Worm (Caenorhabditis elegans): ENCODE results near the gene clec-169.

The clec-169 gene

DNA sequence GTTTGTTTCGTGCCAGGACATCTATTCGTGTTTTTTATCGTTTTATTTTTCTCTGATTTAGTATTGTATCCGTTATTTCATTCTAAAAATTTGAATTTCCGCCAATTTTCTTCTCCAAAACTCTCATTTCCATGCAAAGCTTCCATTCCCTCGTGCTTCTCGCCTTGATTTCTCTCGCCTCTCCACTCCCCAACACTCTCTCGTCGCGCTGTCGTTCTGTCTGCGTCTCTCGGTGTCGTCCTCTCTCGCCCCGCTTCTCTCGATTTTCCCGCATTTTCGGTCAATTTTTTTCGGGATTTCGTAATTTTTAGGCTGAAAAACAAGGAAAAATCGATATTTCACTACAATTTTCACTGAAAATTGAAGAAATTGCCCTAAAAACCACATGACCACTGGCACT lies 13.5 kb downstream of the clec-169 start, which contains the start of gene C09E9.1 (continued):
- TF ChIP-seq fos-1 (tag; optimal IDR thresholded peaks at IDR 0.05): peak; percentile 33

DNA sequence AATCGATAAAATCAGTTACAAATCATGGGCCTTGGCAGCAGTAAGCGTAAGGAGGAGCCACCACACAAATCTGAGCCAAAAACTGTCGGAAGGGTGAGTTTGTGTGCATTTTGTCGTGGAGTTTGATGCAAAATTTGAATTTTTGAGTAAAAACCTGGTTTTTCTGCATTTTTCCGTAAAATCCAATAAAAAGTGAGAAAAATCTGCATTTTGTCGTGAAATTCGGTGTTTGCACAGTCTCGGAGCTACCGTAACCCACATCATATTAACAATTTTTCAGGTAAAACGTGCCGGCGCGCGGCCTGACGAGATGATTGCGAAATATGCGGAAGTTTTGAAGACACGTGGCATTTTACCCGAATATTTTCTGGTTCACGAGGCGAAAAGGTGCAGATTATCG lies 14.8 kb downstream of the clec-169 start:
- no peak for TF ChIP-seq ztf-1 (GFP tag; conservative IDR thresholded peaks at IDR 0.05)
- no peak for TF ChIP-seq ceh-82 (tag; optimal IDR thresholded peaks at IDR 0.05)
- no peak for TF ChIP-seq mab-5 (tag; optimal IDR thresholded peaks at IDR 0.05)
- no peak for TF ChIP-seq Y55F3AM.14 (GFP tag; optimal IDR thresholded peaks at IDR 0.05)
- TF ChIP-seq ztf-4 (tag; optimal IDR thresholded peaks at IDR 0.05): no peak
- TF ChIP-seq zag-1 (tag; optimal IDR thresholded peaks at IDR 0.05): no peak
- TF ChIP-seq ztf-11 (tag; optimal IDR thresholded peaks at IDR 0.05): no peak
- TF ChIP-seq mbf-1 (tag; optimal IDR thresholded peaks at IDR 0.05): no peak
- no peak for TF ChIP-seq R02D3.7 (tag; optimal IDR thresholded peaks at IDR 0.05)
- no peak for TF ChIP-seq sem-4 (tag; optimal IDR thresholded peaks at IDR 0.05)
- TF ChIP-seq nhr-129 (tag; optimal IDR thresholded peaks at IDR 0.05): no peak
- TF ChIP-seq gmeb-1 (tag; optimal IDR thresholded peaks at IDR 0.05): no peak
- TF ChIP-seq egl-27 (tag; optimal IDR thresholded peaks at IDR 0.05): no peak
- TF ChIP-seq snpc-4 (tag; optimal IDR thresholded peaks at IDR 0.05): no peak
- TF ChIP-seq F13H6.1 (tag; optimal IDR thresholded peaks at IDR 0.05): no peak
- no peak for TF ChIP-seq elt-1 (tag; optimal IDR thresholded peaks at IDR 0.05)
- no peak for TF ChIP-seq nhr-6 (tag; optimal IDR thresholded peaks at IDR 0.05)

DNA sequence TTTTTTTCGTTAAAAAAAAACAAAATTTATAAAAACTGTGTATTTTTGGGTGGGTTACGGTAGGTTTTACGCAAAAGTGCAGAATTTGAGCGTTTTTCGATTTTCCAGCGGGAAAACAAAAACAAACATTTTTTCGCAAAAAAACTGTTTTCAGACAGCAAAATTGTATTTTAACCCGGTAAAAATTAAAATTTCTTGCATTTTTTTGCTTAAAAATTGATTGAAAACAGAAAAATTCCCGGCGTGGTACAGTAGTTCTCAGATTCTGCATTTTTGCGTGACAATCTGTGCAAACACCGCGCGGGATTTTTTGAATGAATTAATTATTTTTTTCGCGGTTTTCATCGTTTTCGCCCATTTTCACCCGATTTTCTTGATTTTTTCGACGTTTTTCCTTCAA lies 15.9 kb downstream of the clec-169 start:
- no peak for TF ChIP-seq fos-1 (tag; optimal IDR thresholded peaks at IDR 0.05)
- no peak for TF ChIP-seq elt-1 (tag; optimal IDR thresholded peaks at IDR 0.05)
- TF ChIP-seq crh-2 (tag; optimal IDR thresholded peaks at IDR 0.05): no peak
- no peak for TF ChIP-seq ama-1 (optimal IDR thresholded peaks at IDR 0.05)
- no peak for TF ChIP-seq nhr-6 (tag; optimal IDR thresholded peaks at IDR 0.05)
- no peak for TF ChIP-seq alr-1 (tag; optimal IDR thresholded peaks at IDR 0.05)
- no peak for TF ChIP-seq snpc-4 (tag; optimal IDR thresholded peaks at IDR 0.05)
- no peak for TF ChIP-seq unc-62 (GFP tag; optimal IDR thresholded peaks at IDR 0.05)
- no peak for TF ChIP-seq sma-3 (GFP tag; optimal IDR thresholded peaks at IDR 0.05)

DNA sequence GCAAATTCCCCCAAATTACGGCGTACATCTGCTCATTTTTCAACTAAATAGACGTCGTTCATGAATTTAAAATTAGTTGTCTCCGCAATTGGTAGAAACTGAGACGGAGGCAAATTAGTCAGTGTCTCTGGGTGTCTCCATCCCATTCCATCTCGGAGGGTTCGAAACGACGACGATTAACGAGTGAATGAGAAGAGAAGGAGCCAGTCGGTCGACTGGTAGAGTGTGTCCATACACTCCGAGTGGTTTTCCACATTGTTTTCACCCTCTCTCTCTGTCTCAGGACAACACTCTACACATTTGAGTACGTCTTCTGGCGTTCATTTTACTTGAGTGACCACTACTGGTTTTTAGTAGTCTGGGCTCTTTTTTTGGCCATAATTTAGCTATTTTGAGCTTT lies 17.8 kb downstream of the clec-169 start:
- TF ChIP-seq lsy-2 (tag; optimal IDR thresholded peaks at IDR 0.05) (no peak), nhr-129 (tag; optimal IDR thresholded peaks at IDR 0.05) (peak; percentile 10), peb-1 (tag; optimal IDR thresholded peaks at IDR 0.05) (no peak), unc-55 (GFP tag; optimal IDR thresholded peaks at IDR 0.05) (peak; percentile 44), mab-5 (tag; optimal IDR thresholded peaks at IDR 0.05) (no peak), ztf-4 (tag; optimal IDR thresholded peaks at IDR 0.05) (no peak), nhr-10 (tag; optimal IDR thresholded peaks at IDR 0.05) (no peak), blmp-1 (tag; optimal IDR thresholded peaks at IDR 0.05; ENCODE audit: insufficient read depth) (no peak), F13H6.1 (tag; optimal IDR thresholded peaks at IDR 0.05) (no peak)

DNA sequence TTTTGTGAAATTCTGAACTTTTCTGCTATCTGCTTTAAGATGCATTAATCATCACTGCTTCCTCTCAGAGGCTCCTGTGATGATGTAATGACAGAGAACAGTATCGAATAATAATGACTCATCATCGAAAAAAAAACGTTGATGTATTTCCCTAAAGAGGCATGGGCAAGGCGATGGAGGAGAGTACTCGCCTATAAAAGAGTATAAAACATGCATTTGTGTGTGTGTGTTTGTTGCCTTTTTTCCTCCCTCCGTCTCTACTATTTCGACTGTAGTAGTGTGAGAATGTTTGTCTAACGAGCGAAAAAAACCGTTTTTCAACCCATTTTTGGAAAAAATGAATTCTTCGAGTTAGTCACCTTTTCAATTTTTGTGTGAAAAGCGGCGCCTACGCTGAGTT lies 23.8 kb downstream of the clec-169 start:
- TF ChIP-seq zag-1 (tag; optimal IDR thresholded peaks at IDR 0.05) (no peak), fos-1 (tag; optimal IDR thresholded peaks at IDR 0.05) (peak; percentile 74)

DNA sequence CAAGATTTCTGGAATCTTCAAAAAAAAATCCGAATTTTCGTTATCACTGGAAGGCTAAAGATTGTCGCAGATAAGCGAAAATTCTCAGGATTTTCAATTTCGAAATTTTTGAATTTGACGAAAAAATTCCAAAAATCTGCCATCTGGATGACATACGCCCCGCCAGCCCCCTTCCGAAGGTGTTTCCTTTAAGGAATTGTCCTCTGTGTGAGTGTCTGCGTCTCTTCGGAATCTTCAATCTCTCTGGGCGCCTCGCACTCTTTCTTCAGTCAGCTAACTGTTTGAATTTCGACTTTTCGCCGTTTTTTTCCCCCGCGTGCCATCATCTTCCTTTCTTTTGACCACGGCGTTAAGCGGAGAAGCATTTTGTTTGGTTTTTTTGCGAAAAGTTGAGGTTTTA lies 25.4 kb downstream of the clec-169 start:
- TF ChIP-seq nhr-77 (tag; optimal IDR thresholded peaks at IDR 0.05): no peak

DNA sequence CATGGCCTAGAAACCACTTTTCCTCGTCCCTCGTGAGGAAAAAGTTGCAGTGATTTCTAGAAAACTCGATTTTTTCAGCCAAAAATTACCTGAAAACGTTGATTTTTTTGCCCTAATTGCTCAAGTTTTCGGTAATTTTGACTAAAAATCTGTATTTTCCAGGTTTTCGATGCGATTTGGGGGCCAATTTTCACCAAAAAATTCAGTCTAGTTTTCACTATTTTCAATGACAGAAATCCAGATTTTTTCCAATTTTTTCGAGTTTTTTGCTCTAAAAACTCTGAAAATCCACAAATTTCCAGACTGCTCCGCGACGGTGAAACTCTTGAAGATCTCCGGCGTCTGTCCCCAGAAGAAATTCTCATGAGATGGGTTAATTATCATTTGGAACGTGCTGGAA lies 28.2 kb downstream of the clec-169 start, which contains the start of gene plst-1:
Gene plst-1, plus strand, starts transcription at position 301 of the 400 bp plus-strand sequence.
- TF ChIP-seq sem-4 (tag; optimal IDR thresholded peaks at IDR 0.05) (no peak), fos-1 (tag; optimal IDR thresholded peaks at IDR 0.05) (no peak), R02D3.7 (tag; optimal IDR thresholded peaks at IDR 0.05) (no peak), dmd-4 (tag; optimal IDR thresholded peaks at IDR 0.05) (no peak), skn-1 (tag; optimal IDR thresholded peaks at IDR 0.05) (no peak), elt-1 (tag; optimal IDR thresholded peaks at IDR 0.05) (no peak), nhr-10 (tag; optimal IDR thresholded peaks at IDR 0.05) (no peak), ztf-11 (tag; optimal IDR thresholded peaks at IDR 0.05) (no peak)
